Fruit fly (Drosophila melanogaster): ENCODE data around the gene Naa20A.

Gene Naa20A

dm6 chrX:19663859-19664728 lies 41.2 kb upstream of the Naa20A start, which contains the start of the genes CG14223 and Ssu72:
Gene CG14223 (minus strand): TSS chrX:19663971.
Gene Ssu72 (plus strand): TSS chrX:19664561.
- TF ChIP-seq Mnt (GFP tag; optimal IDR thresholded peaks at IDR 0.05) = peak; percentile 47
- TF ChIP-seq Crg-1 (GFP tag; optimal IDR thresholded peaks at IDR 0.05) = peak; percentile 4
- peak; percentile 22 for TF ChIP-seq CG7101 (tag; optimal IDR thresholded peaks at IDR 0.05)
- peak; percentile 42 for TF ChIP-seq CG5204 (GFP tag; optimal IDR thresholded peaks at IDR 0.05)
- peak; percentile 69 for TF ChIP-seq CG1620 (GFP tag; optimal IDR thresholded peaks at IDR 0.05)
- peak; percentile 23 for TF ChIP-seq Hr96 (GFP tag; optimal IDR thresholded peaks at IDR 0.05)
- TF ChIP-seq CG33017 (tag; optimal IDR thresholded peaks at IDR 0.05) = no peak
- no peak for TF ChIP-seq pad (GFP tag; optimal IDR thresholded peaks at IDR 0.05)

dm6 chrX:19663196-19663858 lies 40.5 kb upstream of the Naa20A start:
- TF ChIP-seq Crg-1 (GFP tag; optimal IDR thresholded peaks at IDR 0.05) (no peak), CG33017 (tag; optimal IDR thresholded peaks at IDR 0.05) (no peak), cic (GFP tag; optimal IDR thresholded peaks at IDR 0.05) (no peak), CG12768 (GFP tag; optimal IDR thresholded peaks at IDR 0.05) (no peak), ovo (GFP tag; optimal IDR thresholded peaks at IDR 0.05) (peak; percentile 19), cnc (optimal IDR thresholded peaks at IDR 0.05) (no peak), CG7045 (GFP tag; optimal IDR thresholded peaks at IDR 0.05) (peak; percentile 17), Hr96 (GFP tag; optimal IDR thresholded peaks at IDR 0.05) (no peak), CG5204 (GFP tag; optimal IDR thresholded peaks at IDR 0.05) (peak; percentile 50), Mnt (GFP tag; optimal IDR thresholded peaks at IDR 0.05) (no peak), toe (GFP tag; optimal IDR thresholded peaks at IDR 0.05) (no peak), Clk (GFP tag; optimal IDR thresholded peaks at IDR 0.05) (no peak), CG14711 (tag; optimal IDR thresholded peaks at IDR 0.05) (no peak), bab1 (GFP tag; optimal IDR thresholded peaks at IDR 0.05) (no peak), tj (GFP tag; optimal IDR thresholded peaks at IDR 0.05) (peak; percentile 17), CG7101 (tag; optimal IDR thresholded peaks at IDR 0.05) (peak; percentile 47), pad (GFP tag; optimal IDR thresholded peaks at IDR 0.05) (peak; percentile 8), kay (GFP tag; ENCODE audit: borderline replicate concordance) (no peak), CG1620 (GFP tag; optimal IDR thresholded peaks at IDR 0.05) (no peak), CG11617 (GFP tag; optimal IDR thresholded peaks at IDR 0.05) (peak; percentile 60)

- TF ChIP-seq CG11617 (GFP tag; optimal IDR thresholded peaks at IDR 0.05) (no peak), CG7101 (tag; optimal IDR thresholded peaks at IDR 0.05) (no peak), ovo (GFP tag; optimal IDR thresholded peaks at IDR 0.05) (no peak), Mnt (GFP tag; optimal IDR thresholded peaks at IDR 0.05) (no peak), CG1620 (GFP tag; optimal IDR thresholded peaks at IDR 0.05) (peak; percentile 29), bab1 (GFP tag; optimal IDR thresholded peaks at IDR 0.05) (peak; percentile 40), CG12768 (GFP tag; optimal IDR thresholded peaks at IDR 0.05) (peak; percentile 1), CG14711 (tag; optimal IDR thresholded peaks at IDR 0.05) (no peak)
Observed at dm6 chrX:19662583-19663195, 39.8 kb upstream of the Naa20A start.

dm6 chrX:19651757-19652419 lies 29.0 kb upstream of the Naa20A start, which contains the start of the genes Ranbp21 and Elys:
Gene Ranbp21 (minus strand): TSS chrX:19652269.
Gene Elys (plus strand): TSS chrX:19652305.
- TF ChIP-seq cic (GFP tag; optimal IDR thresholded peaks at IDR 0.05) = no peak
- TF ChIP-seq pad (GFP tag; optimal IDR thresholded peaks at IDR 0.05) = peak; percentile 71
- no peak for TF ChIP-seq kay (GFP tag; ENCODE audit: borderline replicate concordance)
- TF ChIP-seq Hr96 (GFP tag; optimal IDR thresholded peaks at IDR 0.05) = no peak
- peak; percentile 66 for TF ChIP-seq Mnt (GFP tag; optimal IDR thresholded peaks at IDR 0.05)
- peak; percentile 87 for TF ChIP-seq ovo (GFP tag; optimal IDR thresholded peaks at IDR 0.05)
- TF ChIP-seq cnc (optimal IDR thresholded peaks at IDR 0.05) = no peak
- TF ChIP-seq CG33017 (tag; optimal IDR thresholded peaks at IDR 0.05) = no peak
- no peak for TF ChIP-seq CG5204 (GFP tag; optimal IDR thresholded peaks at IDR 0.05)
- peak; percentile 21 for TF ChIP-seq CG12768 (GFP tag; optimal IDR thresholded peaks at IDR 0.05)
- peak; percentile 58 for TF ChIP-seq CG7101 (tag; optimal IDR thresholded peaks at IDR 0.05)
- TF ChIP-seq bab1 (GFP tag; optimal IDR thresholded peaks at IDR 0.05) = no peak
- TF ChIP-seq CG14711 (tag; optimal IDR thresholded peaks at IDR 0.05) = peak; percentile 93
- no peak for TF ChIP-seq CG7045 (GFP tag; optimal IDR thresholded peaks at IDR 0.05)
- TF ChIP-seq Crg-1 (GFP tag; optimal IDR thresholded peaks at IDR 0.05) = peak; percentile 56
- peak; percentile 3 for TF ChIP-seq Clk (GFP tag; optimal IDR thresholded peaks at IDR 0.05)
- TF ChIP-seq tj (GFP tag; optimal IDR thresholded peaks at IDR 0.05) = peak; percentile 53
- peak; percentile 81 for TF ChIP-seq CG1620 (GFP tag; optimal IDR thresholded peaks at IDR 0.05)
- TF ChIP-seq toe (GFP tag; optimal IDR thresholded peaks at IDR 0.05) = no peak
- TF ChIP-seq CG11617 (GFP tag; optimal IDR thresholded peaks at IDR 0.05) = peak; percentile 55
